Fruit fly (Drosophila melanogaster): ENCODE measurements around the gene Tyler.

Tyler gene

DNA sequence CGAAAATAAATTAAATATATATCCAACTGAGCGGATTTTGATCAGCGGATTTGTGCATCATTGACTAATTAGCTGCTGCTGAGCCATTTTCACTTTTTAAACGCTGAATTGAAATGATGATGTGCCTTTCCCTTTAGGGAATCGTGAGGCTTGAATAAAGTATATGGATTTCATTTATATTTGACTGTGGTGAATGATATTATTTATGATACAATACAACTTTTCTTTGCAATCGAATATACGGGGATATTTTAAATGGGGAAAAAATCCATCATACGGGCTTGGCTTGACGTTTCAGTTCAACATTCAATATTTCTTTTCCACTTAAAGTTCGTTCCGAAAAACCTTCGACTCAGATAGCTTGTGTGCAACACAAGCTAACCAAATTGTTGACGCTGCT, at the start of gene Tyler, which contains the start of gene Shawn:
TSS of gene Tyler (plus strand) at position 301 of the 400 bp plus-strand sequence.
TSS of gene Shawn (plus strand) at position 301 of the 400 bp plus-strand sequence.
- TF ChIP-seq Eip75B (GFP tag; optimal IDR thresholded peaks at IDR 0.05), result no peak
- TF ChIP-seq CG1621 (tag; optimal IDR thresholded peaks at IDR 0.05), result no peak
- TF ChIP-seq ss (GFP tag; optimal IDR thresholded peaks at IDR 0.05), result no peak

DNA sequence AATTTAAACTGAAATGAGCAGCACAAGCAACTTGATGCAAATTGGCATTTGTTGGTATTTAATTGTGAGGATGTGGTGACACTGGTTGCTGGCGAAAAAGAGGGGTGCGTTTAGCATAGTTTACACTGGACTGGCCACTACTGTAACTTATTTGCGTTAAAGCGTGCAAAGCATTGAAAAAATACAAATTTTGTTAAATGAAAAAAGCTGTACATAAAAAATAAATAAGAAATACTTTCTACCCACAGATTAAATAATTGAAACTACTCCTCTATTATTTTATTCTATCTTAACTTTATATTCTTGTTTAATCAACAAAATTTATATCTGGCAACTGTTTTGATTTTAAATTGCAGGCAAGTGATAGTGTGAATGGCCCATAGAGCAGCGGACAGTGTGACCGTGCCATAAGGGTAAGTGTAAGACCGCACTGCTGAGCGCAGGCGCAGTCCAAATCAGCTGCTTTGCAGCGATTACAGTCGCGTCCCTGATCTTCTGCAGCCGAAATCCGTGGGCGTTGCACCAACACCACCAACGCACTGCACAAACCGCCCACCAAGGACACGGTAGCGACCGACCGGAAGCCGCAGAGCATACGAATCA, 45.5 kb upstream of the Tyler start, which contains the start of the genes Grip84 and car:
TSS of gene Grip84 (minus strand) at position 51 of the 603 bp plus-strand sequence.
TSS of gene car (plus strand) at position 306 of the 603 bp plus-strand sequence.
- TF ChIP-seq achi (GFP tag; optimal IDR thresholded peaks at IDR 0.05) (peak; percentile 49), CG3032 (tag; optimal IDR thresholded peaks at IDR 0.05) (peak; percentile 73), lz (GFP tag; optimal IDR thresholded peaks at IDR 0.05) (peak; percentile 49), Ets96B (tag; optimal IDR thresholded peaks at IDR 0.05) (peak; percentile 51), CG11902 (GFP tag; optimal IDR thresholded peaks at IDR 0.05) (peak; percentile 28), esn (GFP tag; optimal IDR thresholded peaks at IDR 0.05) (peak; percentile 61), CG9139 (GFP tag; optimal IDR thresholded peaks at IDR 0.05) (no peak), cyc (GFP tag; optimal IDR thresholded peaks at IDR 0.05) (peak; percentile 58), CG8119 (GFP tag; IDR thresholded peaks at IDR 0.05) (no peak), Eip78C (GFP tag) (peak; percentile 90), Hr4 (GFP tag; optimal IDR thresholded peaks at IDR 0.05) (peak; percentile 69), ss (GFP tag; optimal IDR thresholded peaks at IDR 0.05) (no peak), Sox15 (GFP tag; optimal IDR thresholded peaks at IDR 0.05) (peak; percentile 66), CG16779 (tag; optimal IDR thresholded peaks at IDR 0.05) (no peak), CG11294 (GFP tag; IDR thresholded peaks at IDR 0.05) (peak; percentile 56; the same call in 1 of the 2 replicates), CG8319 (GFP tag; optimal IDR thresholded peaks at IDR 0.05) (no peak), Gug (GFP tag; IDR thresholded peaks at IDR 0.05) (peak; percentile 63), dac (GFP tag; optimal IDR thresholded peaks at IDR 0.05) (peak; percentile 41), CG6808 (GFP tag; optimal IDR thresholded peaks at IDR 0.05) (no peak), Eip93F (GFP tag; optimal IDR thresholded peaks at IDR 0.05) (no peak), CG3919 (GFP tag; optimal IDR thresholded peaks at IDR 0.05) (no peak), acj6 (GFP tag; optimal IDR thresholded peaks at IDR 0.05) (no peak), Ets21C (GFP tag; optimal IDR thresholded peaks at IDR 0.05) (peak; percentile 43), Hr39 (GFP tag; optimal IDR thresholded peaks at IDR 0.05) (peak; percentile 53), CG34406 (GFP tag; optimal IDR thresholded peaks at IDR 0.05) (peak; percentile 27), fd59A (GFP tag; optimal IDR thresholded peaks at IDR 0.05) (peak; percentile 31), eg (GFP tag; IDR thresholded peaks at IDR 0.05) (peak; percentile 66), CG6276 (GFP tag; optimal IDR thresholded peaks at IDR 0.05) (no peak), CG6163 (GFP tag; IDR thresholded peaks at IDR 0.05) (0 out of 3 replicates have a peak, but pooled peaks have one; percentile 48), CG31627 (GFP tag; optimal IDR thresholded peaks at IDR 0.05) (peak; percentile 54)

DNA sequence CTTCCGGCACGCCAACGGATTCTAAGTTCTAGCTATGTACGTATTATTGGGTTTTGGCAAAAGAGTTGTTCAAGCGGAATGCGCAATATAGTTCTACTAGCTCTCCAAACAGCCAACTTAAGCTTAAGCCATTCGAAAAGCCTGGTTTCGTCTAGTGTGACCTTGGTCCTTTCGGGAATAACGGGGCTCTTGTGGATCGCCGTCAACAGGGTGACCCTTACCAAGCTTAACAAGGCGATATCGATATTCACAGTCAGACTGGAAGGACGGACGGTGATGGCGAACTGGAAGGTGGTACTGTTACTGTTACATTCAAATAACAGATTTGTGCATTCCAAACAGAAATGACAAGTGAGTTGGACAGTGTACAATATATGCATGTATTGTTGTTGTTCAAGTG, 37.6 kb upstream of the Tyler start:
- TF ChIP-seq acj6 (GFP tag; optimal IDR thresholded peaks at IDR 0.05), result no peak
- TF ChIP-seq CG6792 (GFP tag; optimal IDR thresholded peaks at IDR 0.05), result no peak
- TF ChIP-seq CG11902 (GFP tag; optimal IDR thresholded peaks at IDR 0.05), result no peak
- no peak for TF ChIP-seq Ets96B (tag; optimal IDR thresholded peaks at IDR 0.05)
- no peak for TF ChIP-seq CG8119 (GFP tag; IDR thresholded peaks at IDR 0.05)
- TF ChIP-seq CG10669 (GFP tag; optimal IDR thresholded peaks at IDR 0.05), result no peak
- TF ChIP-seq CG3032 (tag; optimal IDR thresholded peaks at IDR 0.05), result no peak
- TF ChIP-seq CG6808 (GFP tag; optimal IDR thresholded peaks at IDR 0.05), result no peak
- TF ChIP-seq Met (GFP tag; optimal IDR thresholded peaks at IDR 0.05), result no peak
- TF ChIP-seq CG6163 (GFP tag; IDR thresholded peaks at IDR 0.05), result no peak
- no peak for TF ChIP-seq Eip75B (GFP tag; optimal IDR thresholded peaks at IDR 0.05)
- no peak for TF ChIP-seq Ets21C (GFP tag; optimal IDR thresholded peaks at IDR 0.05)
- no peak for TF ChIP-seq Eip78C (GFP tag)
- no peak for TF ChIP-seq CG9139 (GFP tag; optimal IDR thresholded peaks at IDR 0.05)
- no peak for TF ChIP-seq Hr39 (GFP tag; optimal IDR thresholded peaks at IDR 0.05)
- no peak for TF ChIP-seq CG31627 (GFP tag; optimal IDR thresholded peaks at IDR 0.05)
- no peak for TF ChIP-seq Hr4 (GFP tag; optimal IDR thresholded peaks at IDR 0.05)
